Fruit fly (Drosophila melanogaster) whole organism, pupa: Measurements from ENCODE around the gene CG4951.

ENCODE experiments used
- CG10348 ChIP-seq: fragments of 200-800 bp; sonication (Bioruptor generic); IDR thresholded peaks from 2 replicates; pipeline ENCODE4 v1.3.6; 2022; ENCODE audit warnings: missing biosample characterization, missing genetic modification characterization
- CG12605 ChIP-seq: fragments of 200-800 bp; sonication (Bioruptor generic); IDR thresholded peaks from 2 replicates; pipeline ENCODE4 v1.3.6; 2022; ENCODE audit warnings: missing biosample characterization, missing genetic modification characterization
- CG13204 ChIP-seq: fragments of 200-800 bp; sonication (Bioruptor generic); optimal IDR thresholded peaks from 2 replicates; lab custom pipeline; 2018; ENCODE audit warnings: missing biosample characterization, mild to moderate bottlenecking, missing genetic modification characterization, moderate library complexity
- CG14655 ChIP-seq: fragments of 200-800 bp; sonication (Bioruptor generic); optimal IDR thresholded peaks from 3 replicates; lab custom pipeline; 2017; ENCODE audit warnings: mild to moderate bottlenecking, missing biosample characterization, missing genetic modification reagents, missing genetic modification characterization
- CG15710 ChIP-seq: fragments of 200-800 bp; sonication (Bioruptor generic); optimal IDR thresholded peaks from 2 replicates; lab custom pipeline; 2018; ENCODE audit warnings: missing biosample characterization, mild to moderate bottlenecking, missing genetic modification characterization, moderate library complexity
- CG17806 ChIP-seq: fragments of 200-800 bp; sonication (Bioruptor generic); optimal IDR thresholded peaks from 2 replicates; lab custom pipeline; 2018; ENCODE audit warnings: missing biosample characterization, mild to moderate bottlenecking, missing genetic modification characterization, moderate library complexity
- CG32121 ChIP-seq: fragments of 200-800 bp; sonication (Bioruptor generic); IDR thresholded peaks from 2 replicates; pipeline ENCODE4 v1.3.6; 2022; ENCODE audit warnings: missing biosample characterization, missing genetic modification characterization
- CG34367 ChIP-seq: fragments of 200-800 bp; sonication (Bioruptor generic); optimal IDR thresholded peaks from 2 replicates; lab custom pipeline; 2018; ENCODE audit warnings: missing biosample characterization, mild to moderate bottlenecking, missing genetic modification characterization
- CG4496 ChIP-seq: fragments of 200-800 bp; sonication (Bioruptor generic); IDR thresholded peaks from 3 replicates; pipeline ENCODE4 v1.3.6; 2022; ENCODE audit warnings: missing biosample characterization, missing genetic modification characterization
- CG8159 ChIP-seq: fragments of 200-800 bp; sonication (Bioruptor generic); optimal IDR thresholded peaks from 3 replicates; lab custom pipeline; 2018; ENCODE audit warnings: missing biosample characterization, mild to moderate bottlenecking, missing genetic modification characterization, moderate library complexity
- CG8301 ChIP-seq: fragments of 200-800 bp; sonication (Bioruptor generic); optimal IDR thresholded peaks from 2 replicates; lab custom pipeline; 2018; ENCODE audit warnings: missing biosample characterization, mild to moderate bottlenecking, missing genetic modification characterization
- CG9948 ChIP-seq: fragments of 200-800 bp; sonication (Bioruptor generic); optimal IDR thresholded peaks from 2 replicates; lab custom pipeline; 2018; ENCODE audit warnings: missing biosample characterization, mild to moderate bottlenecking, missing genetic modification characterization, moderate library complexity
- D1 ChIP-seq: fragments of 200-800 bp; sonication (Bioruptor generic); optimal IDR thresholded peaks from 2 replicates; lab custom pipeline; 2018; ENCODE audit warnings: missing biosample characterization, mild to moderate bottlenecking, missing genetic modification characterization, moderate library complexity
- EcR ChIP-seq: fragments of 200-800 bp; sonication (Bioruptor generic); optimal IDR thresholded peaks from 3 replicates; lab custom pipeline; 2019; ENCODE audit warnings: missing biosample characterization, missing genetic modification characterization, mild to moderate bottlenecking, moderate library complexity, missing genetic modification reagents
- Ets98B ChIP-seq: fragments of 200-800 bp; sonication (Bioruptor generic); IDR thresholded peaks from 2 replicates; pipeline ENCODE4 v1.3.6; 2022; ENCODE audit warnings: missing biosample characterization, missing genetic modification characterization
- Pif1A ChIP-seq: fragments of 200-800 bp; sonication (Bioruptor generic); optimal IDR thresholded peaks from 3 replicates; lab custom pipeline; 2016; ENCODE audit warnings: missing biosample characterization, missing genetic modification characterization
- Pif1B ChIP-seq: fragments of 200-800 bp; sonication (Bioruptor generic); optimal IDR thresholded peaks from 3 replicates; lab custom pipeline; 2016; ENCODE audit warnings: missing biosample characterization, missing genetic modification characterization
- Snoo ChIP-seq: fragments of 200-800 bp; sonication (Bioruptor generic); optimal IDR thresholded peaks from 3 replicates; lab custom pipeline; 2017; ENCODE audit warnings: missing biosample characterization, mild to moderate bottlenecking, missing genetic modification characterization, inconsistent platforms
- fd96Ca ChIP-seq: fragments of 200-800 bp; sonication (Bioruptor generic); IDR thresholded peaks from 3 replicates; pipeline ENCODE4 v1.3.6; 2022; ENCODE audit warnings: missing biosample characterization, missing genetic modification characterization
- gl ChIP-seq: fragments of 200-800 bp; sonication (Bioruptor generic); optimal IDR thresholded peaks from 2 replicates; lab custom pipeline; 2018; ENCODE audit warnings: missing biosample characterization, mild to moderate bottlenecking, missing genetic modification characterization
- rn ChIP-seq: fragments of 200-800 bp; sonication (Bioruptor generic); IDR thresholded peaks from 2 replicates; pipeline ENCODE4 v1.3.6; 2022; ENCODE audit warnings: missing biosample characterization, missing genetic modification characterization

Gene CG4951

dm6 chr3R:27922673-27923175, 31.2 kb downstream of the CG4951 start, which contains the start of gene RpL4:
Gene RpL4 (plus strand): TSS chr3R:27922821.
- TF ChIP-seq CG34367 = peak; percentile 80
- peak; percentile 59 for TF ChIP-seq Ets98B (GFP tag; lab: Robert Waterston, UW)
- TF ChIP-seq CG4496 (GFP tag; lab: Robert Waterston, UW) = peak; percentile 85
- no peak for TF ChIP-seq D1 (tag; lab: Kevin White, UChicago)
- peak; percentile 67; the same call in 1 of the 2 replicates for TF ChIP-seq CG12605 (GFP tag; lab: Robert Waterston, UW)
- peak; percentile 3 for TF ChIP-seq CG9948 (tag; lab: Kevin White, UChicago)
- no peak for TF ChIP-seq CG8301
- TF ChIP-seq rn (GFP tag; lab: Robert Waterston, UW) = peak; percentile 62; the same call in 1 of the 2 replicates
- TF ChIP-seq CG10348 (GFP tag; lab: Robert Waterston, UW) = no peak
- TF ChIP-seq CG8159 (tag; lab: Kevin White, UChicago) = peak; percentile 47
- TF ChIP-seq CG17806 (tag; lab: Kevin White, UChicago) = no peak
- TF ChIP-seq Snoo (tag; lab: Kevin White, UChicago) = peak; percentile 92
- TF ChIP-seq gl = peak; percentile 8
- no peak for TF ChIP-seq EcR (GFP tag; lab: Kevin White, UChicago)
- TF ChIP-seq CG13204 (GFP tag; lab: Kevin White, UChicago) = no peak
- TF ChIP-seq CG15710 = peak; percentile 65
- peak; percentile 6; the same call in 1 of the 3 replicates for TF ChIP-seq fd96Ca
- peak; percentile 40 for TF ChIP-seq Pif1B (GFP tag; lab: Kevin White, UChicago)
- TF ChIP-seq Pif1A (GFP tag; lab: Kevin White, UChicago) = peak; percentile 76
- no peak for TF ChIP-seq CG14655
- 0 out of 2 replicates have a peak, but pooled peaks have one; percentile 40 for TF ChIP-seq CG32121 (GFP tag; lab: Robert Waterston, UW)

dm6 chr3R:27921982-27922672, 31.8 kb downstream of the CG4951 start, which contains the start of gene BCAS2:
Gene BCAS2 (minus strand): TSS chr3R:27922356.
- TF ChIP-seq CG34367 (no peak), D1 (tag; lab: Kevin White, UChicago) (no peak), CG10348 (GFP tag; lab: Robert Waterston, UW) (no peak), CG15710 (no peak), CG13204 (GFP tag; lab: Kevin White, UChicago) (no peak), CG32121 (GFP tag; lab: Robert Waterston, UW) (no peak), CG9948 (tag; lab: Kevin White, UChicago) (no peak), CG8301 (no peak), rn (GFP tag; lab: Robert Waterston, UW) (no peak), Snoo (tag; lab: Kevin White, UChicago) (no peak), CG4496 (GFP tag; lab: Robert Waterston, UW) (no peak), fd96Ca (no peak), Pif1A (GFP tag; lab: Kevin White, UChicago) (no peak)

dm6 chr3R:27920883-27921282, 33.0 kb downstream of the CG4951 start, which contains the start of gene CG12259:
Gene CG12259 (minus strand): TSS chr3R:27921089.
- TF ChIP-seq CG17806 (tag; lab: Kevin White, UChicago) = no peak
- TF ChIP-seq Pif1B (GFP tag; lab: Kevin White, UChicago) = no peak
- TF ChIP-seq CG4496 (GFP tag; lab: Robert Waterston, UW) = no peak
- TF ChIP-seq Snoo (tag; lab: Kevin White, UChicago) = no peak
- TF ChIP-seq CG34367 = no peak
- no peak for TF ChIP-seq fd96Ca
- TF ChIP-seq, all 21 proteins: peak for 0

- TF ChIP-seq CG4496 (GFP tag; lab: Robert Waterston, UW) = no peak
- TF ChIP-seq Pif1B (GFP tag; lab: Kevin White, UChicago) = no peak
- TF ChIP-seq CG10348 (GFP tag; lab: Robert Waterston, UW) = no peak
- TF ChIP-seq CG8159 (tag; lab: Kevin White, UChicago) = peak; percentile 46
- peak; percentile 39 for TF ChIP-seq Snoo (tag; lab: Kevin White, UChicago)
These were observed 34.5 kb downstream of the CG4951 start, which contains the start of gene Boh1 for dm6 chr3R:27919385-27919789. Gene Boh1 (minus strand): TSS chr3R:27919460.

- TF ChIP-seq Pif1A (GFP tag; lab: Kevin White, UChicago) = no peak
- TF ChIP-seq CG9948 (tag; lab: Kevin White, UChicago) = peak; percentile 4
- TF ChIP-seq Snoo (tag; lab: Kevin White, UChicago) = peak; percentile 44
- TF ChIP-seq CG8301 = no peak
- peak; percentile 55 for TF ChIP-seq CG15710
- peak; percentile 12 for TF ChIP-seq CG17806 (tag; lab: Kevin White, UChicago)
- TF ChIP-seq gl = no peak
- TF ChIP-seq Pif1B (GFP tag; lab: Kevin White, UChicago) = peak; percentile 43
- no peak for TF ChIP-seq CG14655
- TF ChIP-seq CG4496 (GFP tag; lab: Robert Waterston, UW) = 0 out of 3 replicates have a peak, but pooled peaks have one; percentile 34
- peak; percentile 53 for TF ChIP-seq CG8159 (tag; lab: Kevin White, UChicago)
- no peak for TF ChIP-seq CG13204 (GFP tag; lab: Kevin White, UChicago)
These were observed 37.4 kb downstream of the CG4951 start, which contains the start of the genes CG5003 and mRpS22 for dm6 chr3R:27916355-27917019. Gene CG5003 (minus strand): TSS chr3R:27916516. Gene mRpS22 (plus strand): TSS chr3R:27916908.
